Fruit fly (Drosophila melanogaster): ENCODE measurements around the gene JYalpha.

DNA sequence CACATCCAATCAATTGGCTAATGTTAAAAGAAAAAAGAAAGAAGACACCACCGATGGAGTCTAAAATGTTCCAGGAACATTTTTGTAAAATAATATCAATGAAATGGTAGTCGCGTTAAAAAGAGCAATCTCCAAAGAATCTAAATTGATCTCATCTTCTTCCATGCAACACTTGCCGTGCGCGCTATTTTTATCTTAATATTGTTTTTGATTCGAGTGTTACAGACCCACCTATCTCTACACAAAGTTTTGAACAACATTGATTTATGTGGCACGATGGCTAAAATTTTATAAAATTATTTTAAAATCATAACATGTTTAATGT lies 43.2 kb downstream of the JYalpha start:
- TF ChIP-seq h (optimal IDR thresholded peaks at IDR 0.05) (no peak), insv (optimal IDR thresholded peaks at IDR 0.05) (no peak), ttk (optimal IDR thresholded peaks at IDR 0.05) (no peak), psq (optimal IDR thresholded peaks at IDR 0.05) (no peak), Myc (optimal IDR thresholded peaks at IDR 0.05) (no peak), Sin3A (optimal IDR thresholded peaks at IDR 0.05) (no peak)

Data from Kc167 (cell line).